Fruit fly (Drosophila melanogaster) whole organism, prepupa: Measurements from ENCODE around the gene CG6769.

Experiments
- Blimp-1 ChIP-seq: fragments of 200-800 bp; sonication (Bioruptor generic); optimal IDR thresholded peaks from 3 replicates; lab custom pipeline; 2017; ENCODE audit warnings: missing biosample characterization, missing genetic modification characterization, mild to moderate bottlenecking, moderate library complexity, missing genetic modification reagents
- CG10631 ChIP-seq: fragments of 200-800 bp; sonication (Bioruptor generic); optimal IDR thresholded peaks from 2 replicates; lab custom pipeline; 2016; ENCODE audit warnings: missing biosample characterization, missing genetic modification characterization
- CG10669 ChIP-seq: fragments of 200-800 bp; sonication (Bioruptor generic); optimal IDR thresholded peaks from 3 replicates; lab custom pipeline; 2018; ENCODE audit warnings: missing biosample characterization, mild to moderate bottlenecking, missing genetic modification characterization, moderate library complexity
- CG11294 ChIP-seq: fragments of 200-800 bp; sonication (Bioruptor generic); IDR thresholded peaks from 2 replicates; pipeline ENCODE4 v1.3.6; 2022; ENCODE audit warnings: missing biosample characterization, missing genetic modification characterization
- CG11762 ChIP-seq: fragments of 200-800 bp; sonication (Bioruptor generic); optimal IDR thresholded peaks from 3 replicates; lab custom pipeline; 2016; ENCODE audit warnings: missing biosample characterization, missing genetic modification characterization; ENCODE audit not compliant: insufficient read depth
- CG1621 ChIP-seq: fragments of 200-800 bp; sonication (Bioruptor generic); optimal IDR thresholded peaks from 3 replicates; lab custom pipeline; 2018; ENCODE audit warnings: missing biosample characterization, mild to moderate bottlenecking, missing genetic modification characterization
- CG3032 ChIP-seq: fragments of 200-800 bp; optimal IDR thresholded peaks from 2 replicates; lab custom pipeline; 2019; ENCODE audit warnings: missing biosample characterization, mild to moderate bottlenecking, missing genetic modification characterization, moderate library complexity
- CG32006 ChIP-seq: fragments of 200-800 bp; sonication (Bioruptor generic); optimal IDR thresholded peaks from 3 replicates; lab custom pipeline; 2017; ENCODE audit warnings: missing biosample characterization, mild to moderate bottlenecking, missing genetic modification characterization
- CG34406 ChIP-seq: fragments of 200-800 bp; sonication (Bioruptor generic); optimal IDR thresholded peaks from 3 replicates; lab custom pipeline; 2016; ENCODE audit warnings: missing biosample characterization, missing genetic modification characterization
- CG3919 ChIP-seq: fragments of 200-800 bp; sonication (Bioruptor generic); optimal IDR thresholded peaks from 3 replicates; lab custom pipeline; 2016; ENCODE audit warnings: missing biosample characterization, missing genetic modification characterization
- CG6163 ChIP-seq: fragments of 200-800 bp; sonication (Bioruptor generic); IDR thresholded peaks from 3 replicates; pipeline ENCODE4 v1.3.6; 2022; ENCODE audit warnings: missing biosample characterization, missing genetic modification characterization
- CG6276 ChIP-seq: fragments of 200-800 bp; sonication (Bioruptor generic); optimal IDR thresholded peaks from 2 replicates; lab custom pipeline; 2017; ENCODE audit warnings: missing biosample characterization, mild to moderate bottlenecking, missing genetic modification characterization
- CG6792 ChIP-seq: fragments of 200-800 bp; sonication (Bioruptor generic); optimal IDR thresholded peaks from 3 replicates; lab custom pipeline; 2016; ENCODE audit warnings: missing biosample characterization, missing genetic modification characterization
- CG6854 ChIP-seq: fragments of 200-800 bp; sonication (Bioruptor generic); optimal IDR thresholded peaks from 2 replicates; lab custom pipeline; 2017; ENCODE audit warnings: missing biosample characterization, mild to moderate bottlenecking, missing genetic modification characterization
- CG8319 ChIP-seq: fragments of 200-800 bp; sonication (Bioruptor generic); optimal IDR thresholded peaks from 3 replicates; lab custom pipeline; 2016; ENCODE audit warnings: missing biosample characterization, missing genetic modification characterization
- CG9139 ChIP-seq: fragments of 200-800 bp; sonication (Bioruptor generic); optimal IDR thresholded peaks from 3 replicates; lab custom pipeline; 2017; ENCODE audit warnings: missing biosample characterization, mild to moderate bottlenecking, missing genetic modification characterization
- Eip78C ChIP-seq: fragments of 200-800 bp; sonication (Bioruptor generic); peaks from one replicate; lab custom pipeline; 2016; ENCODE audit warnings: missing biosample characterization, missing genetic modification characterization
- Eip93F ChIP-seq: fragments of 200-800 bp; sonication (Bioruptor generic); optimal IDR thresholded peaks from 2 replicates; lab custom pipeline; 2016; ENCODE audit warnings: missing biosample characterization, mild to moderate bottlenecking, missing genetic modification characterization
- Ets21C ChIP-seq: fragments of 200-800 bp; sonication (Bioruptor generic); optimal IDR thresholded peaks from 3 replicates; lab custom pipeline; 2016; ENCODE audit warnings: missing biosample characterization, missing genetic modification characterization
- Ets96B ChIP-seq: fragments of 200-800 bp; optimal IDR thresholded peaks from 2 replicates; lab custom pipeline; 2019; ENCODE audit warnings: missing biosample characterization, mild to moderate bottlenecking, missing genetic modification characterization, moderate library complexity
- Hr38 ChIP-seq: sonication (Bioruptor generic); optimal IDR thresholded peaks from 2 replicates; lab custom pipeline; 2016; ENCODE audit warnings: missing biosample characterization, missing genetic modification characterization
- Hr39 ChIP-seq: fragments of 200-800 bp; sonication (Bioruptor generic); optimal IDR thresholded peaks from 2 replicates; lab custom pipeline; 2016; ENCODE audit warnings: missing biosample characterization, missing genetic modification characterization
- Hr4 ChIP-seq: fragments of 200-800 bp; sonication (Bioruptor generic); optimal IDR thresholded peaks from 3 replicates; lab custom pipeline; 2016; ENCODE audit warnings: missing biosample characterization, missing genetic modification characterization
- Lpt ChIP-seq: fragments of 200-800 bp; sonication (Bioruptor generic); optimal IDR thresholded peaks from 3 replicates; lab custom pipeline; 2016; ENCODE audit warnings: missing biosample characterization, missing genetic modification characterization
- OdsH ChIP-seq: fragments of 200-800 bp; sonication (Bioruptor generic); optimal IDR thresholded peaks from 3 replicates; lab custom pipeline; 2016; ENCODE audit warnings: missing biosample characterization, missing genetic modification characterization
- Smox ChIP-seq: fragments of 200-800 bp; sonication (Bioruptor generic); optimal IDR thresholded peaks from 3 replicates; lab custom pipeline; 2016; ENCODE audit warnings: missing biosample characterization, missing genetic modification characterization
- Sox102F ChIP-seq: fragments of 200-800 bp; sonication (Bioruptor generic); optimal IDR thresholded peaks from 2 replicates; lab custom pipeline; 2016; ENCODE audit warnings: missing biosample characterization, mild to moderate bottlenecking, missing genetic modification characterization
- Sox14 ChIP-seq: fragments of 200-800 bp; sonication (Bioruptor generic); optimal IDR thresholded peaks from 3 replicates; lab custom pipeline; 2016; ENCODE audit warnings: missing biosample characterization, missing genetic modification characterization
- Sox15 ChIP-seq: fragments of 200-800 bp; sonication (Bioruptor generic); optimal IDR thresholded peaks from 3 replicates; lab custom pipeline; 2016; ENCODE audit warnings: missing biosample characterization, missing genetic modification characterization
- acj6 ChIP-seq: fragments of 200-800 bp; sonication (Bioruptor generic); optimal IDR thresholded peaks from 3 replicates; lab custom pipeline; 2016; ENCODE audit warnings: missing biosample characterization, missing genetic modification characterization
- cyc ChIP-seq: fragments of 200-800 bp; sonication (Bioruptor generic); optimal IDR thresholded peaks from 3 replicates; lab custom pipeline; 2016; ENCODE audit warnings: missing biosample characterization, missing genetic modification characterization
- dac ChIP-seq: fragments of 200-800 bp; sonication (Bioruptor generic); optimal IDR thresholded peaks from 2 replicates; lab custom pipeline; 2017; ENCODE audit warnings: missing biosample characterization, mild to moderate bottlenecking, missing genetic modification characterization
- dsx ChIP-seq: fragments of 200-800 bp; optimal IDR thresholded peaks from 3 replicates; lab custom pipeline; 2019; ENCODE audit warnings: missing biosample characterization, mild to moderate bottlenecking, missing genetic modification characterization, moderate library complexity; ENCODE audit not compliant: poor library complexity, severe bottlenecking
- eg ChIP-seq: fragments of 200-800 bp; sonication (Bioruptor generic); IDR thresholded peaks from 3 replicates; pipeline ENCODE4 v1.3.6; 2022; ENCODE audit warnings: missing biosample characterization, missing genetic modification characterization
- esn ChIP-seq: fragments of 200-800 bp; sonication (Bioruptor generic); optimal IDR thresholded peaks from 2 replicates; lab custom pipeline; 2016; ENCODE audit warnings: missing biosample characterization, mild to moderate bottlenecking, missing genetic modification characterization, moderate library complexity
- fd59A ChIP-seq: fragments of 200-800 bp; sonication (Bioruptor generic); optimal IDR thresholded peaks from 2 replicates; lab custom pipeline; 2017; ENCODE audit warnings: missing biosample characterization, mild to moderate bottlenecking, missing genetic modification characterization, missing genetic modification reagents
- fd85E ChIP-seq: fragments of 200-800 bp; sonication (Bioruptor generic); optimal IDR thresholded peaks from 3 replicates; lab custom pipeline; 2016; ENCODE audit warnings: missing biosample characterization, missing genetic modification characterization
- fkh ChIP-seq: fragments of 200-800 bp; sonication (Bioruptor generic); optimal IDR thresholded peaks from 3 replicates; lab custom pipeline; 2017; ENCODE audit warnings: missing biosample characterization, mild to moderate bottlenecking, missing genetic modification characterization, moderate library complexity
- lz ChIP-seq: fragments of 200-800 bp; sonication (Bioruptor generic); optimal IDR thresholded peaks from 3 replicates; lab custom pipeline; 2016; ENCODE audit warnings: missing biosample characterization, missing genetic modification characterization
- net ChIP-seq: fragments of 200-800 bp; sonication (Bioruptor generic); optimal IDR thresholded peaks from 3 replicates; lab custom pipeline; 2016; ENCODE audit warnings: missing biosample characterization, missing genetic modification characterization
- pdm3 ChIP-seq: fragments of 200-800 bp; sonication (Bioruptor generic); optimal IDR thresholded peaks from 3 replicates; lab custom pipeline; 2016; ENCODE audit warnings: missing biosample characterization, missing genetic modification characterization
- salr ChIP-seq, 2 experiments: fragments of 200-800 bp; sonication (Bioruptor generic); optimal IDR thresholded peaks; 3 replicates each; lab custom pipeline; 2016 to 2018; ENCODE audit warnings: missing biosample characterization in 2 of 2, missing genetic modification characterization in 2 of 2, mild to moderate bottlenecking in 1 of 2
- ss ChIP-seq, 2 experiments: fragments of 200-800 bp; sonication (Bioruptor generic); optimal IDR thresholded peaks; 2 replicates in 1 of 2; 3 replicates in 1 of 2; lab custom pipeline; 2017 to 2018; ENCODE audit warnings: mild to moderate bottlenecking in 2 of 2, missing biosample characterization in 2 of 2, missing genetic modification characterization in 2 of 2, moderate library complexity in 1 of 2
- topi ChIP-seq: fragments of 200-800 bp; sonication (Bioruptor generic); optimal IDR thresholded peaks from 3 replicates; lab custom pipeline; 2016; ENCODE audit warnings: missing biosample characterization, missing genetic modification characterization
- vri ChIP-seq: fragments of 200-800 bp; sonication (Bioruptor generic); optimal IDR thresholded peaks from 3 replicates; lab custom pipeline; 2016; ENCODE audit warnings: missing biosample characterization, mild to moderate bottlenecking, missing genetic modification characterization

CG6769 gene

dm6 chrX:17878632-17879033 is 17.8 kb downstream of the CG6769 start (continued):
- TF ChIP-seq Blimp-1 (GFP tag; lab: Kevin White, UChicago) (no peak), OdsH (GFP tag; lab: Kevin White, UChicago) (no peak), Eip78C (GFP tag; lab: Kevin White, UChicago) (peak; percentile 61), Ets21C (GFP tag; lab: Kevin White, UChicago) (no peak), CG3032 (tag; lab: Kevin White, UChicago) (no peak), fd85E (GFP tag; lab: Kevin White, UChicago) (peak; percentile 46), CG6276 (GFP tag; lab: Kevin White, UChicago) (peak; percentile 11), net (GFP tag; lab: Kevin White, UChicago) (no peak), CG9139 (GFP tag; lab: Kevin White, UChicago) (peak; percentile 69), CG3919 (GFP tag; lab: Kevin White, UChicago) (no peak), Smox (GFP tag; lab: Kevin White, UChicago) (no peak), vri (GFP tag; lab: Kevin White, UChicago) (peak; percentile 17), Hr38 (no peak), CG10631 (GFP tag; lab: Kevin White, UChicago) (no peak), Lpt (GFP tag; lab: Kevin White, UChicago) (no peak), fd59A (GFP tag; lab: Kevin White, UChicago) (no peak), pdm3 (no peak), Sox15 (no peak), CG11762 (no peak), fkh (GFP tag; lab: Kevin White, UChicago) (no peak), Sox102F (GFP tag; lab: Kevin White, UChicago) (no peak), acj6 (GFP tag; lab: Kevin White, UChicago) (no peak), dac (no peak), Hr39 (no peak), dsx (GFP tag; lab: Kevin White, UChicago) (no peak), Sox14 (GFP tag; lab: Kevin White, UChicago) (no peak), CG6854 (GFP tag; lab: Kevin White, UChicago) (peak; percentile 42), CG10669 (GFP tag; lab: Kevin White, UChicago) (no peak), topi (GFP tag; lab: Kevin White, UChicago) (no peak)

DNA sequence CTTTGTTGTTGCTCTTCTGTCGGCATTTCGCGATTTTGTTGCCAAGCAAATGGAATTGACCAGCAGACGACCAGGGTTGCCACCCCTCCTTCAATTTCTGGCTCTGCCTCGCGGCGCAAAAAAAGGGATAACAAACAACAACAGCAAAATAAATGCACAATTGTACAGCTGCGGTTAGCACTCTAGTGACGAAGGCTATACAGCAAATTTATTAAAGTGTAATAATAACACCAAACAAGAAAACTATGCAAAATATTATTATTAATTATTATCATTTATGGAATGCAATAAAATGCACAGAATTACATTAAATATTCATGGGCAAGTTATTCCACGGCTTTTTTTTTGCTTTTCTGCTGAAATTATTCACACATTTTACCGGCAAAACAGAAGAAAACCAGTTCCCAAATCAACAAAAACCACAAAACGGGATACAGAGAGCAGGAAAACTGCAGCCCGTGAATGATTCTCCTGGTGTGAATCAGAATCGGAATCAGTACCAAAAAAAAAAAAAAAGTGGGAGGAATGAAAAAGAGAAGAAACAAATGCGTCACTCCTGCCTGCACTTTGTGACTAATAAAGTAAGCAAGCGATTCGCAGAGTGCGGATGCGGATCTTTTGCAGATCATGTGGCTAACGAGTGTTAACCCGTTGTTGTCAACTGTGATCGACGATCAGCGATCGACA is 18.6 kb downstream of the CG6769 start:
- peak; percentile 59 for TF ChIP-seq CG10669 (GFP tag; lab: Kevin White, UChicago)
- TF ChIP-seq CG1621 (tag; lab: Kevin White, UChicago), result peak; percentile 54
- TF ChIP-seq CG6276 (GFP tag; lab: Kevin White, UChicago), result peak; percentile 5
- peak; percentile 77 for TF ChIP-seq Eip93F (GFP tag; lab: Kevin White, UChicago)
- TF ChIP-seq cyc (GFP tag; lab: Kevin White, UChicago), result peak; percentile 52
- peak; percentile 73 for TF ChIP-seq CG32006
- TF ChIP-seq Smox (GFP tag; lab: Kevin White, UChicago), result peak; percentile 72
- peak; percentile 52 for TF ChIP-seq pdm3
- peak; percentile 72 for TF ChIP-seq esn (GFP tag; lab: Kevin White, UChicago)
- peak; percentile 53 for TF ChIP-seq Hr4 (GFP tag; lab: Kevin White, UChicago)
- TF ChIP-seq Sox15, result no peak
- peak; percentile 7 for TF ChIP-seq fd59A (GFP tag; lab: Kevin White, UChicago)
- TF ChIP-seq CG9139 (GFP tag; lab: Kevin White, UChicago), result peak; percentile 57
- TF ChIP-seq Blimp-1 (GFP tag; lab: Kevin White, UChicago), result peak; percentile 14
- peak; percentile 66 for TF ChIP-seq CG6792 (GFP tag; lab: Kevin White, UChicago)
- peak; percentile 58 for TF ChIP-seq acj6 (GFP tag; lab: Kevin White, UChicago)
- peak; percentile 43; the same call in 1 of the 3 replicates for TF ChIP-seq eg (GFP tag; lab: Robert Waterston, UW)
- TF ChIP-seq CG10631 (GFP tag; lab: Kevin White, UChicago), result peak; percentile 63
- TF ChIP-seq CG3032 (tag; lab: Kevin White, UChicago), result peak; percentile 48
- peak; percentile 41 for TF ChIP-seq Ets96B (tag; lab: Kevin White, UChicago)
- TF ChIP-seq CG34406 (GFP tag; lab: Kevin White, UChicago), result peak; percentile 72
- TF ChIP-seq CG11294, result no peak
- no peak for TF ChIP-seq CG8319
- peak; percentile 58 for TF ChIP-seq CG6163 (GFP tag; lab: Robert Waterston, UW)
- peak; percentile 60 to 75 for TF ChIP-seq ss (GFP tag; optimal IDR thresholded peaks at IDR 0.05; lab: Kevin White, UChicago)
- TF ChIP-seq Eip78C (GFP tag; lab: Kevin White, UChicago), result peak; percentile 91
- TF ChIP-seq Hr39, result peak; percentile 51
- TF ChIP-seq vri (GFP tag; lab: Kevin White, UChicago), result peak; percentile 25
- TF ChIP-seq dsx (GFP tag; lab: Kevin White, UChicago), result peak; percentile 27
- peak; percentile 61 for TF ChIP-seq CG3919 (GFP tag; lab: Kevin White, UChicago)
- TF ChIP-seq topi (GFP tag; lab: Kevin White, UChicago), result peak; percentile 68
- TF ChIP-seq Lpt (GFP tag; lab: Kevin White, UChicago), result peak; percentile 22
- TF ChIP-seq OdsH (GFP tag; lab: Kevin White, UChicago), result peak; percentile 58
- peak; percentile 52 for TF ChIP-seq lz
- peak in 1 of 2 experiments; percentile 59 for TF ChIP-seq salr (GFP tag; optimal IDR thresholded peaks at IDR 0.05; lab: Kevin White, UChicago)
- peak; percentile 5 for TF ChIP-seq Sox14 (GFP tag; lab: Kevin White, UChicago)
